Fruit fly (Drosophila melanogaster): ENCODE data around the gene Mec2.

Mec2 gene

DNA sequence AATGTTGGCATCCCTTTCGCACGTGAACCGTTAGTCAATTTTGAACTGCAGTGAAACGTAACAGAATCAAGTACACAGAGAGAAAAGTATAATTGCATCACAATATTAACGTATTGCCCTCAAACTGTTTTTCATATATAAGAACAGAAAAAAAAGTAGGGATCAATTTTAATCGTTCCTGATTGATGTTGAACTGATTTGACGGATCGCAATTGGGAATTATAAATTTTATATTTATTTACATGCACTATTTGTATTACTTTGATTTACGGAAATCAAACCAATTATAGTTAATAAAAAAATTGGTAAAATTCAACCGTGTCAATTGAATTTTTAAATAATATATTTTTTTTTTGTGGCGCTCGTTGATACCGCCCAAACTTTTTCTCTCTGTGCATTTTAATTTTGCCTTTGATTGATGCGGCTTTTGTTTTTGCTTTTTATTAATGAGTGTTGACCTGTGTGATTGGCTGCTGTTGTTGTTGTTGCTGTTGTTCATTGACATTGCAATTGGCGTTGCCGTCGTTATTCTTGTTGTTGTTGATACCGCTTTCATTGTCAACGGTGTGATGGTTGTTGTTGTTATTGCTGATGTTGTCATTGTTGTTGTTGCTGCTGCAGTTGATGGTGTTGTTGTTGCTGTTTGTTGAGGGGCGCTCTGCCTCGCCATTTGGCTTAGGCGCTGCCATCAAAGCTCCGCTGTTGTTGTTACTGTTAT, 35.1 kb upstream of the Mec2 start (continued):
- peak; percentile 76 for TF ChIP-seq Hr4 (GFP tag; optimal IDR thresholded peaks at IDR 0.05)
- TF ChIP-seq Eip78C (GFP tag) = peak; percentile 89
- peak; percentile 62 for TF ChIP-seq Hr39 (GFP tag; optimal IDR thresholded peaks at IDR 0.05)
- TF ChIP-seq Ets21C (GFP tag; optimal IDR thresholded peaks at IDR 0.05) = peak; percentile 55
- TF ChIP-seq CG8119 (GFP tag; IDR thresholded peaks at IDR 0.05) = peak; percentile 77
- TF ChIP-seq net (GFP tag; optimal IDR thresholded peaks at IDR 0.05) = peak; percentile 67
- peak; percentile 86 for TF ChIP-seq topi (GFP tag; optimal IDR thresholded peaks at IDR 0.05)
- peak; percentile 44 for TF ChIP-seq Ets96B (tag; optimal IDR thresholded peaks at IDR 0.05)
- TF ChIP-seq CG32006 (GFP tag; optimal IDR thresholded peaks at IDR 0.05) = peak; percentile 85
- TF ChIP-seq CG15336 (GFP tag; IDR thresholded peaks at IDR 0.05) = peak; percentile 77
- peak; percentile 60; the same call in 2 of the 3 replicates for TF ChIP-seq eg (GFP tag; IDR thresholded peaks at IDR 0.05)
- TF ChIP-seq esn (GFP tag; optimal IDR thresholded peaks at IDR 0.05) = peak; percentile 84
- TF ChIP-seq CG10669 (GFP tag; optimal IDR thresholded peaks at IDR 0.05) = peak; percentile 62
- 0 out of 2 replicates have a peak, but pooled peaks have one; percentile 47 for TF ChIP-seq CG11294 (GFP tag; IDR thresholded peaks at IDR 0.05)
- peak in 1 of 2 experiments; percentile 62 for TF ChIP-seq salr (GFP tag; optimal IDR thresholded peaks at IDR 0.05)
- peak; percentile 18 for TF ChIP-seq dac (GFP tag; optimal IDR thresholded peaks at IDR 0.05)
- peak; percentile 79 for TF ChIP-seq lz (GFP tag; optimal IDR thresholded peaks at IDR 0.05)
- TF ChIP-seq dsx (GFP tag; optimal IDR thresholded peaks at IDR 0.05; ENCODE audit: poor library complexity, severe bottlenecking) = no peak
- TF ChIP-seq Sox102F (GFP tag; optimal IDR thresholded peaks at IDR 0.05) = peak; percentile 75
- peak; percentile 48 for TF ChIP-seq spab (GFP tag; optimal IDR thresholded peaks at IDR 0.05)
- TF ChIP-seq fd85E (GFP tag; optimal IDR thresholded peaks at IDR 0.05) = no peak
- peak; percentile 59 for TF ChIP-seq CG7368 (GFP tag; optimal IDR thresholded peaks at IDR 0.05)
- TF ChIP-seq Hr38 (GFP tag; optimal IDR thresholded peaks at IDR 0.05) = no peak
- peak; percentile 60 for TF ChIP-seq Eip75B (GFP tag; optimal IDR thresholded peaks at IDR 0.05)
- TF ChIP-seq CG6808 (GFP tag; optimal IDR thresholded peaks at IDR 0.05) = peak; percentile 53
- TF ChIP-seq CG4318 (GFP tag; optimal IDR thresholded peaks at IDR 0.05) = peak; percentile 65
- peak; percentile 62 for TF ChIP-seq cyc (GFP tag; optimal IDR thresholded peaks at IDR 0.05)
- TF ChIP-seq CG6276 (GFP tag; optimal IDR thresholded peaks at IDR 0.05) = peak; percentile 62
- peak; percentile 98 for TF ChIP-seq svp (GFP tag)
- TF ChIP-seq CG11762 (GFP tag; optimal IDR thresholded peaks at IDR 0.05; ENCODE audit: insufficient read depth) = peak; percentile 58
- peak; percentile 71 for TF ChIP-seq CG8319 (GFP tag; optimal IDR thresholded peaks at IDR 0.05)
- peak; percentile 50 for TF ChIP-seq Gug (GFP tag; IDR thresholded peaks at IDR 0.05)
- peak in 1 of 2 experiments; percentile 49 for TF ChIP-seq ss (GFP tag; optimal IDR thresholded peaks at IDR 0.05)
- TF ChIP-seq fkh (GFP tag; optimal IDR thresholded peaks at IDR 0.05) = no peak
- peak; percentile 72 for TF ChIP-seq Sox15 (GFP tag; optimal IDR thresholded peaks at IDR 0.05)

DNA sequence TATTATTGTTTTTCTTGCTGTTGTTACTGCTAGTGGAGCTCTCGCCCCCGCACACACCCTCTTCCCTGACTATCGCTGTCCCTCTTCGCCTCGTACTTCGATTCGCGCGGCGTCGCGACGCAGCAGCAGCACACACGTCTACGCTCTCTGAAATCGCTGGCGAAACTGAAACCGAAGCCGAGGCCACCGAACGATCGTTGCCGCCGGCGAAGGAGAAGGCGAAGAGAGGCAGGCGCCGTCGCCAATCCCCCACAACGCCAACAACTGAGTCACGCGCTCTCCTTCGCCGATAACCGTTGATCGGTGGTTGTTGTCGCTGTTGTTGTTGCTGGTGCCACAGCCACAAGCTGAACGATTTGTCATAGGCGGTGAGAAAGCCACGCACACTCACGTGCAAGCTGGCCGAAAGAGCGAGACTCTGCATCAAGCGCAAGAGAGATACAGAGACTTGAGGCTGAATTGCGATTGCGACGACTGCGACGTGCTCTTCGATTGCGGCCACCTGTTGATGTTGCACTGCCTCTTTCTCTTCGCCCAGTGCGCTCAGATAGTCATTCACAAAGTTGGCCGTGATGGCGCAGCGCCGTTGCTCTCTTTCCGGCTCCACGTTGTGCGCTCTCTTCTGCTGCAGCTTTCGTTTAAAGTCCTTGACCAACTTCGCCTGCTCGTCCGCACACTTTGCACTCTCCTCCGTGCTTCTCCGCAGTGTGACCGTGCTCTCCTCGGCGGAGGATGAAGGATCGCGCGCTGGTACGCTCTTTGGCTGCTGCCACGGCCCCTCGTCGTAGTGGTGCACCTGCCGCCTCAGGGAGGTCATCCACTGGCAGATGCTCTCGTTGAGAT, 34.3 kb upstream of the Mec2 start:
- TF ChIP-seq CG10631 (GFP tag; optimal IDR thresholded peaks at IDR 0.05) (no peak), CG16779 (tag; optimal IDR thresholded peaks at IDR 0.05) (peak; percentile 52), fd85E (GFP tag; optimal IDR thresholded peaks at IDR 0.05) (no peak), spab (GFP tag; optimal IDR thresholded peaks at IDR 0.05) (no peak), Sox14 (GFP tag; optimal IDR thresholded peaks at IDR 0.05) (peak; percentile 9), CG8632 (GFP tag; optimal IDR thresholded peaks at IDR 0.05) (no peak), Gug (GFP tag; IDR thresholded peaks at IDR 0.05) (peak; percentile 47; the same call in 1 of the 2 replicates), Lpt (GFP tag; optimal IDR thresholded peaks at IDR 0.05) (no peak), dac (GFP tag; optimal IDR thresholded peaks at IDR 0.05) (no peak), Sox102F (GFP tag; optimal IDR thresholded peaks at IDR 0.05) (peak; percentile 50), Sox15 (GFP tag; optimal IDR thresholded peaks at IDR 0.05) (no peak), CG34406 (GFP tag; optimal IDR thresholded peaks at IDR 0.05) (no peak), CG6854 (GFP tag; optimal IDR thresholded peaks at IDR 0.05) (peak; percentile 49), vri (GFP tag; optimal IDR thresholded peaks at IDR 0.05) (peak; percentile 43), CG8119 (GFP tag; IDR thresholded peaks at IDR 0.05) (peak; percentile 48; the same call in 2 of the 3 replicates), dsx (GFP tag; optimal IDR thresholded peaks at IDR 0.05; ENCODE audit: poor library complexity, severe bottlenecking) (peak; percentile 40), CG1621 (tag; optimal IDR thresholded peaks at IDR 0.05) (no peak), OdsH (GFP tag; optimal IDR thresholded peaks at IDR 0.05) (no peak), achi (GFP tag; optimal IDR thresholded peaks at IDR 0.05) (no peak), CG4318 (GFP tag; optimal IDR thresholded peaks at IDR 0.05) (no peak), pdm3 (GFP tag; optimal IDR thresholded peaks at IDR 0.05) (no peak), topi (GFP tag; optimal IDR thresholded peaks at IDR 0.05) (no peak), lz (GFP tag; optimal IDR thresholded peaks at IDR 0.05) (no peak)
